Fruit fly (Drosophila melanogaster) whole organism, wandering third instar larva: ENCODE results near the gene ND-15.

ENCODE experiments used
- Dif ChIP-seq: fragments of 200-275, 200-300 bp; sonication (Bioruptor generic); optimal IDR thresholded peaks from 2 replicates; lab custom pipeline; 2018; ENCODE audit warnings: missing biosample characterization, missing genetic modification characterization; ENCODE audit not compliant: partially characterized antibody
- br ChIP-seq: fragments of 200-800 bp; sonication (Bioruptor generic); optimal IDR thresholded peaks from 2 replicates; lab custom pipeline; 2016; ENCODE audit warnings: missing biosample characterization, missing genetic modification characterization
- dl ChIP-seq, 2 experiments: fragments of 175-275, 200-275 bp in 1 of 2; fragments of 200-275 bp in 1 of 2; sonication (Bioruptor generic); optimal IDR thresholded peaks; lab custom pipeline; 2018; ENCODE audit warnings: mild to moderate bottlenecking in 2 of 2, missing biosample characterization in 2 of 2, missing genetic modification characterization in 2 of 2, moderate library complexity in 2 of 2; ENCODE audit not compliant: partially characterized antibody in 2 of 2, insufficient read depth in 1 of 2
- foxo ChIP-seq, 2 experiments: fragments of 200-800 bp; sonication (Bioruptor generic); optimal IDR thresholded peaks; 2 replicates in 1 of 2; 3 replicates in 1 of 2; lab custom pipeline; 2016 to 2017; ENCODE audit warnings: missing biosample characterization in 2 of 2, missing genetic modification characterization in 2 of 2
- tai ChIP-seq: sonication (Bioruptor generic); optimal IDR thresholded peaks from 2 replicates; lab custom pipeline; 2016; ENCODE audit warnings: missing biosample characterization, missing genetic modification characterization

Gene ND-15

dm6 chr2L:204557-204956 is 90.0 kb downstream of the ND-15 start:
- no peak for TF ChIP-seq foxo (GFP tag; optimal IDR thresholded peaks at IDR 0.05; lab: Kevin White, UChicago)
- TF ChIP-seq dl (GFP tag; optimal IDR thresholded peaks at IDR 0.05; lab: Kevin White, UChicago; ENCODE audit: insufficient read depth in 1 of 2, partially characterized antibody in 2 of 2) = no peak
- TF ChIP-seq br (GFP tag; lab: Kevin White, UChicago) = no peak
- TF ChIP-seq Dif (GFP tag; lab: Kevin White, UChicago) = no peak
- TF ChIP-seq tai (GFP tag; lab: Kevin White, UChicago) = no peak
